Worm (Caenorhabditis elegans): Measurements from ENCODE around the gene F17A9.5.

DNA sequence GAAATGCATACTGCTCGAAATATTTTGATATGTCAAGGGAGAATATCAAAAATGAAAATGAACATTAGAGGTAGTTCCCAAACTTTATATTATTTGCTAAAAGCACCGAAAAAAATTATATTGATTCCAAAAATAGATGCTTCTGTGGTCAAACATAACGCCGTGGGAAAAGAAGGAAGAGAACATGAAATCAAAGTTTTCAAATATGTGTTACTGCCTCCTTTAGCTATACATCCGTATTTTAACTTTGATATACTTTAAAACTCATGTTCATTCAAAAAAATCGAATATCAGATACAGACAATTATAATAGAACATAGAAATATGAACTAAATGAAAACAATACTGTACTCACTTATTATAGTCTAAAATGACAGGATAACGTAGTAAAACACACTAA, 9.4 kb downstream of the F17A9.5 start, which contains the start of gene Y38A10A.11:
- TF ChIP-seq unc-3 (GFP tag; conservative IDR thresholded peaks at IDR 0.05) = no peak
- no peak for TF ChIP-seq unc-3 (tag; optimal IDR thresholded peaks at IDR 0.05)
- TF ChIP-seq ama-1 (optimal IDR thresholded peaks at IDR 0.05) = no peak
- TF ChIP-seq ceh-18 (tag; optimal IDR thresholded peaks at IDR 0.05) = no peak
- TF ChIP-seq ceh-31 (tag; optimal IDR thresholded peaks at IDR 0.05) = no peak
